Worm (Caenorhabditis elegans) whole organism, early embryonic: ENCODE measurements around the gene cutl-22.

ENCODE experiments used
- ceh-13 ChIP-seq: fragments of 200-800 bp; sonication (Bioruptor generic); optimal IDR thresholded peaks from 2 replicates; lab custom pipeline; 2018; ENCODE audit warnings: mild to moderate bottlenecking, missing genetic modification characterization, missing compliant biosample characterization
- flt-1 ChIP-seq: fragments of 200-800 bp; sonication (Bioruptor generic); IDR thresholded peaks from 2 replicates; pipeline ENCODE4 v1.3.6; 2022; ENCODE audit warnings: missing genetic modification characterization, missing compliant biosample characterization

- TF ChIP-seq flt-1 (GFP tag; lab: Robert Waterston, UW), result no peak
- TF ChIP-seq ceh-13 (GFP tag; lab: Kevin White, UChicago), result no peak
Measured at ce11 chrV:1140806-1141205, 727 bp upstream of the cutl-22 start.
